Fruit fly (Drosophila melanogaster) ovary, adult (tissue): Measurements from ENCODE around the gene Sox100B.
A peak's percentile ranks its signal among the peaks of the same experiment; 100 is the strongest.

Experiments used
- CG17801 ChIP-seq: fragments of 200-800 bp; optimal IDR thresholded peaks from 2 replicates; lab custom pipeline; 2019; ENCODE audit warnings: missing biosample characterization, mild to moderate bottlenecking, missing genetic modification characterization, moderate library complexity; ENCODE audit not compliant: partially characterized antibody

Gene Sox100B

DNA sequence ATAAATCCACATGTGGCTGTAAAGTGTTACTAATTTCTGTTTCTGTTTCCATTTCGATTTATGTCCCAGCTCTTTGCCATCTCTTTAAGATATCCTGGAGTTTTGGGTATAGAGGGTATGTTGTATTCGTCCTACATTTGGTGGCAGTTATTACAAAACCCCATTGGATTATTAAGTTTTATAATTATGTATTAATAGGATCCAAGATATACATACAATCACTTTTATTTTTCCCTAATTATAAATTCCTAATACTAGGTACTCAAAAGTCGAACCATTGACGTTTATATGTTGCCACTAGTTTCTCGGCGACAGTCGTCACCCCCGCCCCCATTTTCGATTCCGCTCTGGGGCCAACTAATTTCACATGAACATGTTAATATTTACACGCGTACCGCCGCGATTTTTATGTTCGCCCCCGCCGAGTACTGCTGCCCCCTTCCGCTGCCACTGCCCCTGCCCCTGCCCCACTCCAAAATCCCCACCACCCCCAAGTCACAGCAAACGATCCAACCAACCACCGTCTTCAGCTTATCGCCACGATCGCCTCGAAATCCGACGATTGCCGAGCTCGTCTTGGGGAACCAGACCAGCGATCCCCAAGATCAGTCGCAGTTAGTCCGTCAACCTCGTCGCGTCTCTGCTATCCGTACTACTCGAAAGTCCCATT is at the start of gene Sox100B:
Gene Sox100B (plus strand): TSS at position 601 of the 670 bp plus-strand sequence.
- TF ChIP-seq CG17801, result no peak

DNA sequence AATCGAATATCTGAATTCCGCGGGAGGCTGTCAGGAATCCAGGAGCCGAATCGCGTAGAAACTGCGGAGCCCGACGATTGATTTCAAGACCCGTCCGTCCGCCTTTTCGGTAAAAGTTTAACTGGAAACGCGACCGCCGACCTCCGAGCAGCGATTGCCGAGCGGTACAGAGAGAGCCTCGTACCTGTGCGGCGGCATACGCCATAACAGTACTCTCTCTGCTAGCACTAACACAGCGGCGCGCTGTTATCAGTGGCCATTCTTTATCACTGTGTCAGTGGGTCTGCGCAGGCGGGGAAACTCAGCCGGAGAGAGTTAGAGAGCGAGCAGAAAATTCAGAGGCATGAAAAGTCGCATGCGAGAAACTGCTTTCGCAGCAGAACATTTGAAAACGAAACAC is 48.3 kb upstream of the Sox100B start, which contains the start of gene 5-HT7:
Gene 5-HT7 (minus strand): TSS at position 161 of the 400 bp plus-strand sequence.
- no peak for TF ChIP-seq CG17801

DNA sequence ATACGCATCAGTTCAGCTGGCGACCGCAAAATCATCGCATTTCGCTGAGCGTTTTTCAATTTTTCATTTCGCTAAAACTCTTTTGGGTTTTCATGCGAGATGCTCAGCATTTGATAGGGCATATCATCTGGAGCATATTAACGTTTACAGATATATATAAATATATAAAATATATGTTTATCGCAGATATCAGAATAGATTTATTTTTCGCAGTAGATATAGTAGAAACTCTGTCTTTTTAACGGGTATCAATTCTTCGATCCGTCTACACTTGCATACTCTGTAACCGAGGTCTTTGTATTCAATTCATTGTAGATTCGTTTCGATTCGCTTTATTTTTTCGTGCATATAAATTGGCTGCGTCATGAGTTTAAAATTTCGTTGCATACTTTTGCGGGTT is 45.4 kb upstream of the Sox100B start:
- no peak for TF ChIP-seq CG17801

DNA sequence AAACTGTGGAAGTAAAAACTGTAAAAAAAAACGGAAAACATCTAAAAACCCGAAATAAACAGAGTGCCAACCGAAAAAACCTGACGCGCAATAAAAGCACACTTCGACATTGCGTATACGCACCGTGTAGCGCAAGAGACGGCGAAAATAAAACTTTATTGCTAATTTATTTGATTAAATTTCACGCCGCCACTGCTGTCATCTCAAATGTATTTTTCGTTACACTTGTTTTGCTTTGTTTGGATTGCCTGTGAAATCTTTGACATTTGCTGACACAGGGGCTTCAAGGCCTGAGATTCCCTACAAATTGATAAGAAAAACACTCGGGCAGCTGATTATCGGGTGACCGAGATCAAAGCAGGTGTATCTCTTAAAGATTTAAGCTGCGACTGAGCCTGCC is 44.3 kb upstream of the Sox100B start:
- no peak for TF ChIP-seq CG17801

DNA sequence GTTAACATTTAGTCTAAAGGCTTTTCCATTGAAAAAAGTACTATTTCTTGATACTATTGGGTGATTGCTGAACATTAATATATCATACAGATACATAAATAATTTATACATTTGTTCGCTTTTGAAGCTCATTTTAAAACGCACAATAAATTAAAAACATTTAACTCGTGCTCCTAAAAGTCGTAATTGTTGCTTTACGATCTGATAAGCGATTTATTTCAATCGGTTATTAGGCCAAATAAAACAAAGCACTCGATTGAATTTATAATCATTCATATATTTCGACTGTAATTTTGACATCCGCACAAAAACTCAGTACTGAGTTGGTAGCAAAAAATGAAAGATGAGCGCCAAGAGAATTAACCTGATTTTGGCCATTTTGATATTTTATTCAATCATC is 30.0 kb upstream of the Sox100B start, which contains the start of gene CG33773:
Gene CG33773 (plus strand): TSS at position 301 of the 400 bp plus-strand sequence.
- no peak for TF ChIP-seq CG17801

DNA sequence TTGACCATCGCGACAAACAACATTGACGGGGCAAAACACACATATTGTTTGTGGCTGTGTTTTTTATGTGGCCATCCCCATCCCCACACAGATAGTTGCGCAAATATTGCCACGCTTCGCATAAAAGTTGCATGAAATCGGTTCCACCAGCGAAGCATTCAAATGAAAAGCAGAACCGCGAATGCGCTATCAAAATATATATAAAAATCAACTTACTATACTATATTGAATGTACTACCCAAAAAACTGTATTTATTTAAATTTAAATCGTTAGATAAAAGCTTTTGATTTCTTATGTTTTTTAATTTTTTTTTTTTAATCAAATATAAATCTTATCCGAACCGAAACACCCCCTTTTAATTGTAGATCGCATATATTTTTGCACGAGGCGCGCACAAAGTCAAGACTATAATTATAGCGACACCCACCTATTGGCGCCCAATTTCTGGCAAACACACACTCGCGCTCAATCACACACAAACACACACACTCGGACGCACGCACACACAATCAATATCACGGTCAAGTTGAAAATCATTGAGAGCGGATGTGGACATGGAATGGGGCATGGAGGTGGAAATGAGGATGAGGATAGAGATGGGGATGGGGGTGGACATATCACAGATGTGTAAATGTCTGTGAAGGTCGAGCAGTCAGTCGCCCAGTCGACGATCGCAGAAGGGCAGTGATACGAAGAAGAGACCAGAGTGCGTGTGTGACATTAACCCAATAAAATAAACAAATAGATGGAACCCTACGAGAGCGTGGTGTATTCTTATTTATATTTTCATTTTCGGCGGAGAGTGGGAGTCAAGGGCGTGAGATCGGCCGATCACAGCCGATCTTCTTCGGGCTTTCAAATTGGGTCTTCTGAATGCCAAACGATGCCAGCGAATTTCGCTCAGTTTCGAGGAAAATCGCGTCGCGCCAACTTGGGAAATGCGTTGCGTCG is 26.3 kb upstream of the Sox100B start, which contains the start of gene CanA1:
Gene CanA1 (plus strand): TSS at position 902 of the 952 bp plus-strand sequence.
- TF ChIP-seq CG17801, result no peak

DNA sequence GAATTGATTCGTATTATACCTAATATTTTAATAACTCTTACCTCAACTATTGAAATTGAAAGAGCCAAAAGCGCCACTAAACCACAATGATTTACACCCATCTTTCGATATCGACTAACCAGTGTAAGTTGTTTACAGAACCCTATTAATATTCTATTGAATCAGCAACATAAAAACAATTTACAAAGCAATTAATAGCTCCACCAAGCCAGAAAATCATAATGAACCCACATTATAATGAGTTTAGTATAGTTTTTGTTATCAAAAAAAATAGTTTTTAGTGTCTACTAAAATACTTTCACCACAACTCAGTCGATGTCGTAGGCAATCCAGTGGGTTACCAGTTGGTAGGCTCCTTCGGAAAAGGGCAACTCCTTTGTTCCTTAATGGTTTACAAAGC is 20.0 kb upstream of the Sox100B start, which contains the start of gene CG33920:
Gene CG33920 (minus strand): TSS at position 101 of the 400 bp plus-strand sequence.
- no peak for TF ChIP-seq CG17801

DNA sequence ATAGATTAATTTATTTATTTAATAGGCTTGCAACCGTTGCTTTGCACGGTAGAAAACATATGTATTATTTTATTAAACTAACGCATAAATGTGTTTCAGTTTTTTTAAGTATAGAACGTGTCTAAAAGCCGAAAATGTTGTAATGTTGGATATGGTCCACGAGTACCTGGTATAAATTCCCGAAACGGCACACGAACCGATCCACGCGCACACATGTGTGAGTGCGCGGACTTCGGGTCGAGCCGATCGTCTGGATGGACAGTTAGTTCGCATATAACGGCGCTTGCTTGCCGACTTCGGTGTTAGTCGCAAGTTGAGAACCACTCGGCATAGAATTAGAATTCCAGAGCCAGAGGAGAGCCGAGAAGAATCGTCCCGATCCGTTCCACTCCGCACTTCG is 16.4 kb upstream of the Sox100B start, which contains the start of gene Alp4:
Gene Alp4 (plus strand): TSS at position 301 of the 400 bp plus-strand sequence.
- TF ChIP-seq CG17801, result no peak

DNA sequence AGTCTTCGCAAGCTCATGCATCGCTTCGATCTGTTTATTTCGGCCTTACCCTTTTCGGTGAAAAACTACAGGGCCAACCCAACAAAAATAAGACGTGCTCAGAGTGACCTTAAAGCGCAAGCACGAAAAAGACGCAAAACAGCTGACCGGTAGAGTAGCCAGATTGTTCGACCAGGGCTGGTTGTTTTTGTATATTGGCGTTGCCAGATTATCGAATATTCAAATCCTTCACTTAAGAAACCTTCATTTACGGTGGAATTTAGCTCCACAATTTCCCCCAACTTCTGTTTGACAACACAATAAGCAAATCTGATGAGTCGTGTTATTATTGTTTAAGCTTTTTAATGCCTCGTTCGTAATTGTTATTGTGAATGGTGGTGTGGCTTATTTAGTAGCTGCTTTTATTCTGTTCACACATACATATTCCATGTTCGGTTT is 11.2 kb upstream of the Sox100B start, which contains the start of gene Chchd3:
Gene Chchd3 (minus strand): TSS at position 132 of the 438 bp plus-strand sequence.
- TF ChIP-seq CG17801, result no peak

DNA sequence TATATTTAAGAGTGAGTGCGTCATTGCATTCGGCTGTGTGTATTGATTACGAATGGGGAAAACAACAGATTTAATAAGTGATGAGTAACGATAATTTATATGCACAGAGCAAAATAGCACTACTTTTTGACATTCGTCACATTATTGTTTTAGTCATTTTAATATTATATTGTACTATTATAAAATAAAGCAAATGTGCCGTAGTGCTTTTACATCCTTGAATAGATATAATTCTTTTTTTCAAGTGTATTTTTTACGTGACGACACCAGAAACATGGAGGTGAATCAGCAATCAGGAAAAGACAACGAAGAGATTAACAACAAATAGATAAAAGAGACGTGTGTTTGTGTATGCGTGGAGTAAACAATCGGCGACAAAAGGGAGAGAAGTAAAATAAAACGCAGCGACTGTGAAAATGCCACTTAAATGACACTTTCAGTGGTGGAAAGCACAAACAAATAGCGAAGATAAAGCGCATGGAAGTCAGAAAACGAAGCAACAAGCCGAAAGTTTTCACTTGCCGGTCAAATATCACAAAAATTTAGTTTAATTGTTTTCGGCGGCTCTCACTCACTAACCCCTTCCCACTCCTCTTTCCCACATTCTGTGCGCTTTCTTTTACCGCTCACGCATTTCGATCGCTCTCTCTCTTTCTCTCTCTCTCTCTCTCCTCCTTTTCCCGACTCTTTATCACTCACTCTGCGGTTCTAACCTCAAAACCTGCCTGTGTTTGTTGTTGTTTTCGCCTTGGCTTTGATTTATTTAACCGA is 5.8 kb upstream of the Sox100B start:
- peak; percentile 91 for TF ChIP-seq CG17801

DNA sequence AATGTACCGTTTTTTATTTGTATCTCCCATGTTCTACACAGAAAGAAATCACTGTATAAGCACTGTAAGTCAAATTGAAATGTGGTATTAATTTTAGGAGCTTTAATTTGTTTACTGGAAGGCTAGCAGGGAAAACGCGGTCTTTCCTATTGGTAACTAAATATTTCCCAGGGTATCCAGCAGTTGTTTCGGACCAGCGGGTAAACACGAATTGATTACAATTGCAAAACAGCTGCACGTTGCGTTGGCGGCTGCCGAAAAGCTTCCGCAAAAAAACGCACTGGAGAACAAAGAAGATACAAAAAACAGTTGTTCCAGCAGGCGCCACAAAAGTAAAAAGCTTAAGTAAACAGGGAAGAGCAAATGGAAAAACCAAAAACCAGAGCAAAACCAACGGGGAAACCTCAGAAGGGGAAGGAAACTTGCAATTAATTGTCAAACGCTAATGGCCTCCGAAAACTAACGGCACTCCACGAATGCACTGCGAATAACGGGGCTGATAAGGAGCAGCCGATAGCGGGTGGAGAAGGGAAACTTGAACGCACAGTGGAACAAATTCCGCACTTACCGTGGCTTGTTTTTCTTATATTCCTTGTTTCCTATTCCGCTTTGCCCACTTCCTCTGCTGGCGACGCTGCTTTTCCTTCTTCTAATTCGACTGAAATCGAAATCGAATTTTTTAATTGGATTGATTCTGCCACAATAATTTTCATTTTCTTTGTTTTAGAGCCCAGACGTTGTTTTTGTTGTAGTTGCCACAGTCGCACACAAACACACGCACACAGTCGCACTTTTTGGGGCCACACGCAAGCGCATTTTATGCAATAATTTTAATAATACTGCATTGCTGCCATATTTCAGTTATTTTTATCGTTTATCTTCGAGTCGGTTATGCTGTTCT is 5.0 kb upstream of the Sox100B start:
- TF ChIP-seq CG17801, result no peak

DNA sequence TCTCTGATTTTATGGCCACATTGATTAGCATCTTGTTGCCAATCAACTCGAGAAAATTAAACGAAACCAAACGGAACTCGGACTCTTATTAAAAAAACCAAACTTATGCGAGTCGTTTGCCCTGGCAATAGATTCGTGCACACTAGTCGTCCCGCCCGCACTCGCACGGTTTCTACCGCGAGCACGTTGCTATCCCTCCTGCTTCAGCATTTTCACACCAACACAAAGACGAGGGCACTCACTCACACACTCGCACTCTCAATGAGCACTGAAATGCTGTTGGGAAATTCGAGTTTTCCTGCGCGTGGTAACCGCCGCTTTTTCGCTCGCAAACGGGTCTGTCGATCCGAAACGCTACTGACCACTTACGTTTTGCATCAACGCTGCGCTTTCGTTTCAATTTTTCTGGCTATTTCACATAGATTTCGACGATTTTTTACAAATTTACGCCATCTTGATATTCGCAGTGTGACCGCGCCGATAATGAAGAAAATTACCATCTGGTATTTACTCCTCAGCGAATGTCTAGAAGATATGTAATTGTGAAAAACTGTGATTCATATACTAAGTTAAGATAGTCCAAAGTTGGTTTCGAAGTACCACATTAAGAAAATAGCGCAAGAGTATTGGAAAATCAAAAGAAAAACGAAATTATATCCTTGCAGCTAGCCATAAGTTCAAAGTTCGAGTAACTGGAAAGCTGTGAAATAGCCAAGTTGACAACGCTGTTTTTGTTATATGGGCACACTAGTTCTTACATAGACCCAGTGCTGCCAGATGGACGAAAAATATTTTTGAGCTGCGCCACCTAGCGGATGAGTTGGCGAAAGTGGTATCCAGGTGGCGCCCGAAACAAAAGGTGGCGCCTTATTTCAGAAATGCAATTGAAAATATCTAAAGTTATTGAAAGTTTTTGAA is 4.1 kb upstream of the Sox100B start, which contains the start of gene dco:
Gene dco (minus strand): TSS at position 503 of the 918 bp plus-strand sequence.
- peak; percentile 41 for TF ChIP-seq CG17801

DNA sequence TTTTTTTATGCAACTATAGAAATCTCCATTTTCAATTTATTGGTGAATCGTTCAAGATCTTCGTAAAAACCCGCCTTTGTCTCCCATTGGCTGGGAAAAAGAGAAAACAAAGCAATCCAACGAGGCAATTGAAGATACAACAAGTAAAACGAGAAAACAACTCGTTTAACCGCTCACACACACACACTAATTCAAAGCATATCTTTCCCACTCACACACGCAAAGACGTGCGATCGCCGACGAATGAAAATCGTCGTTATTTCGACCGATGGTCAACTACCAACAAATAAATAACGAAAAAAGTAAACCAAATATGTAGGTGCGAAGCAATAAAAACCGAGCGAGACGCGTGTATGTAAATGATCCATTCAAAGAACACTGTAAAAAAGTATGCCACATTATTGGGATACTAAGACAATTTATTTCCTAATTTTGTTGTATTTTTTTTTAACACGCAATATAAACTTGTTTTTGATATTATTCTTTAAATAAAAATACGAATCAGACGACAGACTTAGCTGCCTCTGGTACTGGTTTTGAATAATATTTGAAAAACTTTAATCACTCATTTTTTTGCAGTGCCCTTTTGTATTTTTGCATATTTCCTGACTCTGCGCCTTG is 2.6 kb upstream of the Sox100B start:
- peak; percentile 88 for TF ChIP-seq CG17801
